Worm (Caenorhabditis elegans): ENCODE results near the gene alh-8.

DNA sequence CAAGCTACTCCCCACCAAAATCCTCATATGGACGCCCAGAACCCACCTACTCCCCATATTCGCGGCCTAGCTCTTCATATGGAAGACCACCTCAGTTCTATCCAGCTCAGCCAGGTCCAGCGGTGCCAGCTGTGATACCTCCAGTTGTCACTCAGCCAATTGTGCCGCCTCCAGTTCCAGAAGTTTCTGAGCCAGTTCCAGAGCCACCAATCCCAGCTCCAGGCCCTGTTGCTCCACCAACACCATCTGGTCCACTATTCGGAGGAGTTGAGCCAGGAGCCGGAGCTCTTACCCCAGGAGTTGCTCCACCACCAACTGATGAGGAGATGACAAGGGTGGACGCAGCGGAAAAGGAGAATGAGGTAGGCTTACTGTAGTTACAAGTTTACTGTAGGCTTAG is 7.3 kb upstream of the alh-8 start:
- TF ChIP-seq ref-1 (GFP tag; conservative IDR thresholded peaks at IDR 0.05) (no peak), flt-1 (GFP tag; IDR thresholded peaks at IDR 0.05) (no peak), ztf-23 (GFP tag; IDR thresholded peaks at IDR 0.05) (no peak), T22C8.4 (GFP tag; IDR thresholded peaks at IDR 0.05) (no peak)
